Worm (Caenorhabditis elegans) whole organism, L4 larva: Measurements from ENCODE around the gene ugt-62.

Experiments
- D1046.2 ChIP-seq: fragments of 200-800 bp; sonication (Bioruptor generic); IDR thresholded peaks from 2 replicates; pipeline ENCODE4 v1.3.6; 2022; ENCODE audit warnings: missing genetic modification characterization, missing compliant biosample characterization
- F26F4.8 ChIP-seq: fragments of 200-800 bp; sonication (Bioruptor generic); conservative IDR thresholded peaks from 2 replicates; pipeline ENCODE4 v1.3.6; 2022; ENCODE audit warnings: missing genetic modification characterization, missing compliant biosample characterization
- F37D6.2 ChIP-seq: sonication (generic microtip); optimal IDR thresholded peaks from 2 replicates; lab custom pipeline; 2016; ENCODE audit warnings: mild to moderate bottlenecking, missing genetic modification characterization, missing compliant biosample characterization
- F49E8.2 ChIP-seq: sonication (generic microtip); optimal IDR thresholded peaks from 2 replicates; lab custom pipeline; 2016; ENCODE audit warnings: missing compliant biosample characterization, mild to moderate bottlenecking, missing genetic modification characterization, borderline replicate concordance
- Y5F2A.4 ChIP-seq: fragments of 200-800 bp; sonication (Bioruptor generic); optimal IDR thresholded peaks from 2 replicates; lab custom pipeline; 2018; ENCODE audit warnings: mild to moderate bottlenecking, missing genetic modification characterization, missing compliant biosample characterization
- ZK546.5 ChIP-seq, 2 experiments: sonication (generic microtip); optimal IDR thresholded peaks; 2 replicates each; lab custom pipeline; 2017; ENCODE audit warnings: missing biosample characterization in 2 of 2, missing genetic modification characterization in 2 of 2
- ama-1 ChIP-seq: fragments of 150-350 bp; optimal IDR thresholded peaks from 2 replicates; lab custom pipeline; 2014; ENCODE audit warnings: inconsistent platforms, mixed read lengths
- arid-1 ChIP-seq: fragments of 200-800 bp; sonication (Bioruptor generic); conservative IDR thresholded peaks from 2 replicates; pipeline ENCODE4 v1.3.6; 2022; ENCODE audit warnings: missing genetic modification reagents, missing genetic modification characterization, missing compliant biosample characterization
- ceh-44 ChIP-seq: fragments of 200-800 bp; sonication (Bioruptor generic); IDR thresholded peaks from 2 replicates; pipeline ENCODE4 v1.3.6; 2022; ENCODE audit warnings: missing genetic modification reagents, missing genetic modification characterization, missing compliant biosample characterization
- ceh-62 ChIP-seq: sonication (generic microtip); optimal IDR thresholded peaks from 2 replicates; lab custom pipeline; 2017; ENCODE audit warnings: missing biosample characterization, missing genetic modification characterization
- cey-2 ChIP-seq: sonication (generic microtip); optimal IDR thresholded peaks from 3 replicates; lab custom pipeline; 2017; ENCODE audit warnings: missing genetic modification characterization, mild to moderate bottlenecking, missing compliant biosample characterization, antibody characterized with exemption, borderline replicate concordance; ENCODE audit not compliant: insufficient read depth
- daf-12 ChIP-seq: fragments of 150-350 bp; optimal IDR thresholded peaks from 2 replicates; lab custom pipeline; 2014; ENCODE audit warnings: missing biosample characterization, missing genetic modification reagents, missing genetic modification characterization
- dmd-6 ChIP-seq: fragments of 200-800 bp; sonication (Bioruptor generic); IDR thresholded peaks from 2 replicates; pipeline ENCODE4 v1.3.6; 2022; ENCODE audit warnings: missing genetic modification reagents, missing genetic modification characterization, missing compliant biosample characterization
- dmd-8 ChIP-seq: fragments of 200-800 bp; sonication (Bioruptor generic); IDR thresholded peaks from 2 replicates; pipeline ENCODE4 v1.3.6; 2022; ENCODE audit warnings: missing genetic modification characterization, missing compliant biosample characterization
- dmd-9 ChIP-seq: fragments of 200-800 bp; sonication (Bioruptor generic); IDR thresholded peaks from 2 replicates; pipeline ENCODE4 v1.3.6; 2022; ENCODE audit warnings: missing genetic modification reagents, missing genetic modification characterization, missing compliant biosample characterization
- dve-1 ChIP-seq: sonication (generic microtip); optimal IDR thresholded peaks from 2 replicates; lab custom pipeline; 2017; ENCODE audit warnings: antibody characterized with exemption, mild to moderate bottlenecking, missing genetic modification characterization, missing compliant biosample characterization; ENCODE audit not compliant: insufficient read depth
- egl-27 ChIP-seq: sonication (generic microtip); optimal IDR thresholded peaks from 3 replicates; lab custom pipeline; 2017; ENCODE audit warnings: missing biosample characterization, missing genetic modification reagents, missing genetic modification characterization
- egl-43 ChIP-seq: fragments of 200-800 bp; sonication (Bioruptor generic); IDR thresholded peaks from 2 replicates; pipeline ENCODE4 v1.3.6; 2022; ENCODE audit warnings: missing genetic modification reagents, missing genetic modification characterization, missing compliant biosample characterization
- fos-1 ChIP-seq: fragments of 150-350 bp; optimal IDR thresholded peaks from 2 replicates; lab custom pipeline; 2014; ENCODE audit warnings: missing biosample characterization, missing genetic modification characterization
- hlh-11 ChIP-seq: fragments of 200-800 bp; sonication (Bioruptor generic); optimal IDR thresholded peaks from 2 replicates; lab custom pipeline; 2018; ENCODE audit warnings: mild to moderate bottlenecking, missing genetic modification characterization, missing compliant biosample characterization
- hmg-1.1 ChIP-seq: fragments of 200-800 bp; sonication (Bioruptor generic); IDR thresholded peaks from 2 replicates; pipeline ENCODE4 v1.3.6; 2022; ENCODE audit warnings: missing genetic modification reagents, missing genetic modification characterization, missing compliant biosample characterization
- jun-1 ChIP-seq: fragments of 150-350 bp; optimal IDR thresholded peaks from 2 replicates; lab custom pipeline; 2014; ENCODE audit warnings: missing biosample characterization, missing genetic modification reagents, missing genetic modification characterization
- lin-1 ChIP-seq: fragments of 200-800 bp; sonication (Bioruptor generic); IDR thresholded peaks from 2 replicates; pipeline ENCODE4 v1.3.6; 2022; ENCODE audit warnings: missing genetic modification reagents, missing genetic modification characterization, missing compliant biosample characterization
- lin-13 ChIP-seq: fragments of 150-350 bp; optimal IDR thresholded peaks from 2 replicates; lab custom pipeline; 2014; ENCODE audit warnings: missing biosample characterization, missing genetic modification reagents, missing genetic modification characterization
- lin-15B ChIP-seq: fragments of 150-350 bp; sonication (generic microtip); optimal IDR thresholded peaks from 3 replicates; lab custom pipeline; 2014; ENCODE audit warnings: missing biosample characterization, missing genetic modification characterization
- lin-39 ChIP-seq: fragments of 150-350 bp; optimal IDR thresholded peaks from 2 replicates; lab custom pipeline; 2014; ENCODE audit warnings: missing biosample characterization, missing genetic modification reagents, missing genetic modification characterization
- lir-3 ChIP-seq: sonication (generic microtip); optimal IDR thresholded peaks from 2 replicates; lab custom pipeline; 2016; ENCODE audit warnings: mild to moderate bottlenecking, missing genetic modification characterization, missing compliant biosample characterization
- madf-9 ChIP-seq: fragments of 200-800 bp; sonication (Bioruptor generic); conservative IDR thresholded peaks from 2 replicates; pipeline ENCODE4 v1.3.6; 2022; ENCODE audit warnings: missing genetic modification reagents, missing genetic modification characterization, missing compliant biosample characterization
- mep-1 ChIP-seq: fragments of 150-350 bp; sonication (generic microtip); optimal IDR thresholded peaks from 3 replicates; lab custom pipeline; 2014; ENCODE audit warnings: missing biosample characterization, missing genetic modification characterization
- mxl-3 ChIP-seq: fragments of 200-800 bp; sonication (Bioruptor generic); optimal IDR thresholded peaks from 2 replicates; lab custom pipeline; 2018; ENCODE audit warnings: mild to moderate bottlenecking, missing genetic modification characterization, missing compliant biosample characterization
- nhr-102 ChIP-seq: sonication (generic microtip); optimal IDR thresholded peaks from 2 replicates; lab custom pipeline; 2016; ENCODE audit warnings: mild to moderate bottlenecking, missing genetic modification characterization, moderate library complexity, missing compliant biosample characterization
- nhr-11 ChIP-seq: fragments of 150-350 bp; optimal IDR thresholded peaks from 2 replicates; lab custom pipeline; 2014; ENCODE audit warnings: missing biosample characterization, missing genetic modification characterization
- nhr-111 ChIP-seq: fragments of 200-800 bp; sonication (Bioruptor generic); optimal IDR thresholded peaks from 2 replicates; lab custom pipeline; 2018; ENCODE audit warnings: mild to moderate bottlenecking, missing genetic modification characterization, missing compliant biosample characterization
- nhr-48 ChIP-seq: sonication (generic microtip); optimal IDR thresholded peaks from 2 replicates; lab custom pipeline; 2016; ENCODE audit warnings: mild to moderate bottlenecking, missing genetic modification characterization, missing compliant biosample characterization
- nhr-6 ChIP-seq: fragments of 150-350 bp; optimal IDR thresholded peaks from 2 replicates; lab custom pipeline; 2014; ENCODE audit warnings: missing biosample characterization, missing genetic modification characterization
- nhr-76 ChIP-seq: fragments of 150-350 bp; optimal IDR thresholded peaks from 2 replicates; lab custom pipeline; 2014; ENCODE audit warnings: missing biosample characterization, missing genetic modification characterization
- nhr-77 ChIP-seq: fragments of 150-350 bp; optimal IDR thresholded peaks from 2 replicates; lab custom pipeline; 2014; ENCODE audit warnings: missing biosample characterization, missing genetic modification characterization
- saeg-2 ChIP-seq: fragments of 200-800 bp; sonication (Bioruptor generic); IDR thresholded peaks from 2 replicates; pipeline ENCODE4 v1.3.6; 2022; ENCODE audit warnings: missing genetic modification reagents, missing genetic modification characterization, missing compliant biosample characterization
- sdz-12 ChIP-seq: fragments of 200-800 bp; sonication (Bioruptor generic); optimal IDR thresholded peaks from 2 replicates; lab custom pipeline; 2018; ENCODE audit warnings: mild to moderate bottlenecking, missing genetic modification characterization, missing compliant biosample characterization
- set-16 ChIP-seq: fragments of 200-800 bp; sonication (Bioruptor generic); IDR thresholded peaks from 2 replicates; pipeline ENCODE4 v1.3.6; 2022; ENCODE audit warnings: missing genetic modification reagents, missing genetic modification characterization, missing compliant biosample characterization
- skn-1 ChIP-seq: fragments of 150-350 bp; optimal IDR thresholded peaks from 2 replicates; lab custom pipeline; 2014; ENCODE audit warnings: missing biosample characterization, missing genetic modification characterization
- snpc-1.2 ChIP-seq: fragments of 200-800 bp; sonication (Bioruptor generic); IDR thresholded peaks from 2 replicates; pipeline ENCODE4 v1.3.6; 2022; ENCODE audit warnings: missing genetic modification reagents, missing genetic modification characterization, missing compliant biosample characterization
- snpc-4 ChIP-seq: fragments of 150-350 bp; optimal IDR thresholded peaks from 2 replicates; lab custom pipeline; 2014; ENCODE audit warnings: missing biosample characterization, missing genetic modification characterization
- spr-1 ChIP-seq: sonication (generic microtip); optimal IDR thresholded peaks from 2 replicates; lab custom pipeline; 2016; ENCODE audit warnings: mild to moderate bottlenecking, missing genetic modification characterization, missing compliant biosample characterization
- tag-97 ChIP-seq: fragments of 200-800 bp; sonication (Bioruptor generic); IDR thresholded peaks from 2 replicates; pipeline ENCODE4 v1.3.6; 2022; ENCODE audit warnings: missing genetic modification characterization, missing compliant biosample characterization
- tra-1 ChIP-seq: fragments of 200-800 bp; sonication (Bioruptor generic); IDR thresholded peaks from 2 replicates; pipeline ENCODE4 v1.3.6; 2022; ENCODE audit warnings: missing genetic modification reagents, missing genetic modification characterization, missing compliant biosample characterization
- unc-39 ChIP-seq: sonication (generic microtip); optimal IDR thresholded peaks from 2 replicates; lab custom pipeline; 2017; ENCODE audit warnings: missing biosample characterization, missing genetic modification characterization
- unc-62 ChIP-seq, 3 experiments: fragments of 150-350 bp in 1 of 3; sonication (generic microtip); optimal IDR thresholded peaks in 2 of 3; peaks in 1 of 3; 1 replicate in 1 of 3; 2 replicates in 2 of 3; lab custom pipeline; 2014 to 2017; ENCODE audit warnings: missing biosample characterization in 3 of 3, missing genetic modification characterization in 3 of 3, missing genetic modification reagents in 3 of 3, missing genotype in 1 of 3
- vab-7 ChIP-seq: fragments of 200-800 bp; sonication (Bioruptor generic); IDR thresholded peaks from 2 replicates; pipeline ENCODE4 v1.3.6; 2022; ENCODE audit warnings: missing genetic modification reagents, missing genetic modification characterization, missing compliant biosample characterization
- zfp-3 ChIP-seq: fragments of 200-800 bp; sonication (Bioruptor generic); conservative IDR thresholded peaks from 2 replicates; pipeline ENCODE4 v1.3.6; 2022; ENCODE audit warnings: missing genetic modification reagents, missing genetic modification characterization, missing compliant biosample characterization
- zip-11 ChIP-seq: fragments of 200-800 bp; sonication (Bioruptor generic); IDR thresholded peaks from 2 replicates; pipeline ENCODE4 v1.3.6; 2022; ENCODE audit warnings: missing genetic modification characterization, missing compliant biosample characterization

The ugt-62 gene

DNA sequence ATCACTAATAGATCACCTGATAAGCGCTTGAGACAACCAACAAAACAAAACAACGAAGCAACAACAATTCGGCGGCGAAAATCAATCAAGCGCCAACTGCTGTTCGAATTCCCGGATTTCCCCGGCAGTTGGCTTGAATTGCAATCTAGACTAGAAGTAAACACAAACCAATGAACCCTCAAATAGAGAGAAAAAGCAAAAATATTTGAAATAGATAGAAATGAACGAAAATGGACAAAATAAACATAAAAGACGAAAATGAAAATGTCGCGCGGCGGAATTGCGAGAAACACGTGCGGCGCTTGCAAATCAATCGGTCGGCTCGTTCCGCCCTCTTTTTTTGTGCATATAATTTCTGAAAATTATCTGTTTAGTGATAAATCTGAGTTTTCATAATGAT, 28.0 kb upstream of the ugt-62 start, which contains the start of gene idhg-1:
idhg-1 (plus strand) TSS at position 343 of the 400 bp plus-strand sequence.
- TF ChIP-seq ama-1 (lab: Kevin White, UChicago) (no peak), fos-1 (tag; lab: Kevin White, UChicago) (no peak), D1046.2 (no peak), hmg-1.1 (peak; percentile 61; the same call in 1 of the 2 replicates), F26F4.8 (GFP tag; lab: Robert Waterston, UW) (no peak), F49E8.2 (no peak), nhr-77 (peak; percentile 4), tag-97 (no peak), mep-1 (peak; percentile 77), lir-3 (no peak), lin-13 (GFP tag; lab: Kevin White, UChicago) (no peak), lin-15B (no peak), dmd-8 (GFP tag; lab: Robert Waterston, UW) (no peak), madf-9 (GFP tag; lab: Robert Waterston, UW) (no peak), jun-1 (tag; lab: Kevin White, UChicago) (no peak), lin-1 (GFP tag; lab: Robert Waterston, UW) (0 out of 2 replicates have a peak, but pooled peaks have one; percentile 48), nhr-48 (tag; lab: Kevin White, UChicago) (peak; percentile 31), zfp-3 (GFP tag; lab: Robert Waterston, UW) (0 out of 2 replicates have a peak, but pooled peaks have one; percentile 20), lin-39 (tag; lab: Kevin White, UChicago) (no peak), snpc-1.2 (peak; percentile 51; the same call in 1 of the 2 replicates), spr-1 (tag; lab: Kevin White, UChicago) (no peak), arid-1 (GFP tag; lab: Robert Waterston, UW) (peak; percentile 81), dmd-6 (GFP tag; lab: Robert Waterston, UW) (peak; percentile 29), snpc-4 (tag; lab: Kevin White, UChicago) (no peak), Y5F2A.4 (GFP tag; lab: Kevin White, UChicago) (no peak), nhr-111 (GFP tag; lab: Kevin White, UChicago) (no peak), nhr-6 (no peak), ZK546.5 (tag; optimal IDR thresholded peaks at IDR 0.05; lab: Kevin White, UChicago) (no peak), tra-1 (GFP tag; lab: Robert Waterston, UW) (no peak), unc-62 (GFP tag; optimal IDR thresholded peaks at IDR 0.05 in 1 of 2; lab: Kevin White, UChicago) (peak in 1 of 2 experiments; percentile 44), unc-62 (tag; optimal IDR thresholded peaks at IDR 0.05; lab: Kevin White, UChicago) (no peak), daf-12 (tag; lab: Kevin White, UChicago) (no peak), nhr-11 (tag; lab: Kevin White, UChicago) (peak; percentile 71), ceh-44 (GFP tag; lab: Robert Waterston, UW) (no peak), zip-11 (no peak), dmd-9 (no peak), unc-39 (tag; lab: Kevin White, UChicago) (no peak), hlh-11 (tag; lab: Kevin White, UChicago) (peak; percentile 57), cey-2 (tag; lab: Kevin White, UChicago) (no peak), sdz-12 (GFP tag; lab: Kevin White, UChicago) (no peak), nhr-76 (tag; lab: Kevin White, UChicago) (peak; percentile 5), egl-43 (GFP tag; lab: Robert Waterston, UW) (peak; percentile 64), set-16 (GFP tag; lab: Robert Waterston, UW) (no peak), saeg-2 (GFP tag; lab: Robert Waterston, UW) (peak; percentile 55; the same call in 1 of the 2 replicates), F37D6.2 (tag; lab: Kevin White, UChicago) (peak; percentile 35), mxl-3 (peak; percentile 20), dve-1 (tag; lab: Kevin White, UChicago) (peak; percentile 78), vab-7 (GFP tag; lab: Robert Waterston, UW) (no peak), egl-27 (tag; lab: Kevin White, UChicago) (no peak), ceh-62 (no peak), nhr-102 (tag; lab: Kevin White, UChicago) (peak; percentile 47), skn-1 (tag; lab: Kevin White, UChicago) (no peak)
